Worm (Caenorhabditis elegans) whole organism, L4/young adult: ENCODE measurements around the gene Y70C5B.2.

Experiments used
- W03F9.2 ChIP-seq: fragments of 150-350 bp; optimal IDR thresholded peaks from 2 replicates; lab custom pipeline; 2014; ENCODE audit warnings: missing biosample characterization, missing genetic modification characterization
- dao-5 ChIP-seq: sonication (generic microtip); optimal IDR thresholded peaks from 2 replicates; lab custom pipeline; 2016; ENCODE audit warnings: missing genotype, missing genetic modification characterization, moderate library complexity, missing compliant biosample characterization

- TF ChIP-seq dao-5 (tag; lab: Kevin White, UChicago) (no peak), W03F9.2 (tag; lab: Kevin White, UChicago) (no peak)
Measured at ce11 chrV:16643558-16643957, 17.2 kb downstream of the Y70C5B.2 start, which contains the start of gene srw-77.
